Worm (Caenorhabditis elegans) whole organism, L1 larva: ENCODE measurements around the gene rpb-4.
A peak's percentile ranks its signal among the peaks of the same experiment; 100 is the strongest.

Experiments
- C04F5.9 ChIP-seq: sonication (generic microtip); optimal IDR thresholded peaks from 2 replicates; lab custom pipeline; 2016; ENCODE audit warnings: missing genetic modification characterization, missing compliant biosample characterization
- C16A3.4 ChIP-seq: fragments of 150-350 bp; optimal IDR thresholded peaks from 2 replicates; lab custom pipeline; 2014; ENCODE audit warnings: missing biosample characterization, missing genetic modification characterization
- F16B12.6 ChIP-seq: fragments of 150-350 bp; optimal IDR thresholded peaks from 2 replicates; lab custom pipeline; 2014; ENCODE audit warnings: missing biosample characterization, missing genetic modification characterization
- Y116A8C.19 ChIP-seq: sonication (generic microtip); optimal IDR thresholded peaks from 2 replicates; lab custom pipeline; 2016; ENCODE audit warnings: missing compliant biosample characterization, missing genetic modification characterization, borderline replicate concordance
- aly-2 ChIP-seq: fragments of 150-350 bp; optimal IDR thresholded peaks from 2 replicates; lab custom pipeline; 2014; ENCODE audit warnings: missing biosample characterization, missing genetic modification characterization
- blmp-1 ChIP-seq: fragments of 150-350 bp; optimal IDR thresholded peaks from 2 replicates; lab custom pipeline; 2014; ENCODE audit warnings: missing biosample characterization, missing genetic modification characterization
- ceh-82 ChIP-seq, 3 experiments: fragments of 150-350 bp in 1 of 3; sonication (generic microtip) in 2 of 3; optimal IDR thresholded peaks; 2 replicates each; lab custom pipeline; 2014 to 2017; ENCODE audit warnings: missing biosample characterization in 3 of 3, missing genetic modification characterization in 3 of 3
- ceh-88 ChIP-seq: fragments of 200-800 bp; sonication (Bioruptor generic); IDR thresholded peaks from 2 replicates; pipeline ENCODE4 v1.3.6; 2022; ENCODE audit warnings: missing genetic modification characterization, missing compliant biosample characterization
- ceh-90 ChIP-seq: sonication (generic microtip); optimal IDR thresholded peaks from 2 replicates; lab custom pipeline; 2016; ENCODE audit warnings: missing genetic modification characterization, missing compliant biosample characterization
- ces-1 ChIP-seq: fragments of 150-350 bp; optimal IDR thresholded peaks from 2 replicates; lab custom pipeline; 2014; ENCODE audit warnings: missing biosample characterization, missing genetic modification reagents, missing genetic modification characterization
- efl-1 ChIP-seq, 4 experiments: fragments of 150-350 bp; optimal IDR thresholded peaks in 3 of 4; peaks in 1 of 4; 1 replicate in 1 of 4; 2 replicates in 3 of 4; lab custom pipeline; 2014; ENCODE audit warnings: missing biosample characterization in 2 of 4, missing genetic modification characterization in 2 of 4, missing genetic modification reagents in 2 of 4
- efl-3 ChIP-seq: fragments of 200-800 bp; sonication (Bioruptor generic); optimal IDR thresholded peaks from 2 replicates; lab custom pipeline; 2018; ENCODE audit warnings: mild to moderate bottlenecking, missing genetic modification characterization, missing compliant biosample characterization
- egl-13 ChIP-seq: sonication (generic microtip); optimal IDR thresholded peaks from 2 replicates; lab custom pipeline; 2016; ENCODE audit warnings: missing genotype, missing genetic modification reagents, missing genetic modification characterization, missing compliant biosample characterization
- egl-27 ChIP-seq, 2 experiments: fragments of 150-350 bp in 1 of 2; sonication (generic microtip); optimal IDR thresholded peaks; 3 replicates each; lab custom pipeline; 2017 to 2018; ENCODE audit warnings: missing biosample characterization in 2 of 2, missing genetic modification characterization in 2 of 2, missing genetic modification reagents in 2 of 2
- fkh-4 ChIP-seq: sonication (generic microtip); optimal IDR thresholded peaks from 2 replicates; lab custom pipeline; 2016; ENCODE audit warnings: missing compliant biosample characterization, missing genetic modification characterization, borderline replicate concordance
- fos-1 ChIP-seq: fragments of 150-350 bp; optimal IDR thresholded peaks from 2 replicates; lab custom pipeline; 2014; ENCODE audit warnings: missing biosample characterization, missing genetic modification characterization
- lin-14 ChIP-seq: fragments of 200-800 bp; sonication (Bioruptor generic); optimal IDR thresholded peaks from 2 replicates; lab custom pipeline; 2018; ENCODE audit warnings: mild to moderate bottlenecking, missing genetic modification characterization, moderate library complexity, missing compliant biosample characterization
- mab-9 ChIP-seq: fragments of 200-800 bp; sonication (Bioruptor generic); IDR thresholded peaks from 2 replicates; pipeline ENCODE4 v1.3.6; 2022; ENCODE audit warnings: missing genetic modification reagents, missing genetic modification characterization, missing compliant biosample characterization
- mdl-1 ChIP-seq, 2 experiments: fragments of 150-350 bp; optimal IDR thresholded peaks; 2 replicates each; lab custom pipeline; 2014 to 2017; ENCODE audit warnings: missing biosample characterization in 2 of 2, missing genetic modification characterization in 2 of 2, inconsistent platforms in 1 of 2
- mef-2 ChIP-seq: fragments of 150-350 bp; optimal IDR thresholded peaks from 2 replicates; lab custom pipeline; 2014; ENCODE audit warnings: missing biosample characterization, missing genetic modification characterization
- mep-1 ChIP-seq: fragments of 150-350 bp; optimal IDR thresholded peaks from 2 replicates; lab custom pipeline; 2014; ENCODE audit warnings: missing biosample characterization, missing genetic modification characterization
- nhr-11 ChIP-seq: fragments of 150-350 bp; optimal IDR thresholded peaks from 2 replicates; lab custom pipeline; 2014; ENCODE audit warnings: missing biosample characterization, missing genetic modification characterization
- nhr-19 ChIP-seq: fragments of 200-800 bp; sonication (Bioruptor generic); conservative IDR thresholded peaks from 2 replicates; pipeline ENCODE4 v1.3.6; 2022; ENCODE audit warnings: missing genetic modification characterization, missing compliant biosample characterization
- nhr-237 ChIP-seq: fragments of 150-350 bp; optimal IDR thresholded peaks from 2 replicates; lab custom pipeline; 2014; ENCODE audit warnings: missing biosample characterization, missing genetic modification characterization
- nhr-47 ChIP-seq: sonication (generic microtip); optimal IDR thresholded peaks from 2 replicates; lab custom pipeline; 2016; ENCODE audit warnings: mild to moderate bottlenecking, missing genetic modification characterization, moderate library complexity, missing compliant biosample characterization
- nhr-71 ChIP-seq: sonication (generic microtip); optimal IDR thresholded peaks from 2 replicates; lab custom pipeline; 2016; ENCODE audit warnings: mild to moderate bottlenecking, missing genetic modification characterization, moderate library complexity, missing compliant biosample characterization
- nhr-76 ChIP-seq: sonication (generic microtip); optimal IDR thresholded peaks from 2 replicates; lab custom pipeline; 2017; ENCODE audit warnings: missing biosample characterization, missing genetic modification characterization
- nhr-85 ChIP-seq: sonication (generic microtip); peaks from one replicate; lab custom pipeline; 2016; ENCODE audit warnings: missing genetic modification characterization, inconsistent platforms, missing compliant biosample characterization
- nhr-90 ChIP-seq: sonication (generic microtip); optimal IDR thresholded peaks from 2 replicates; lab custom pipeline; 2016; ENCODE audit warnings: mild to moderate bottlenecking, missing genetic modification characterization, missing compliant biosample characterization; ENCODE audit not compliant: poor library complexity
- pqm-1 ChIP-seq: sonication (generic microtip); optimal IDR thresholded peaks from 3 replicates; lab custom pipeline; 2017; ENCODE audit warnings: missing biosample characterization, missing genetic modification characterization
- rnt-1 ChIP-seq: sonication (generic microtip); optimal IDR thresholded peaks from 2 replicates; lab custom pipeline; 2016; ENCODE audit warnings: mild to moderate bottlenecking, missing genetic modification characterization, moderate library complexity, missing compliant biosample characterization
- snpc-4 ChIP-seq: fragments of 150-350 bp; optimal IDR thresholded peaks from 2 replicates; lab custom pipeline; 2014; ENCODE audit warnings: missing biosample characterization, missing genetic modification characterization
- snu-23 ChIP-seq: sonication (generic microtip); optimal IDR thresholded peaks from 2 replicates; lab custom pipeline; 2016; ENCODE audit warnings: missing genetic modification characterization, missing compliant biosample characterization
- sox-4 ChIP-seq: sonication (generic microtip); optimal IDR thresholded peaks from 2 replicates; lab custom pipeline; 2016; ENCODE audit warnings: missing genetic modification characterization, missing compliant biosample characterization
- sptf-1 ChIP-seq: fragments of 150-350 bp; optimal IDR thresholded peaks from 2 replicates; lab custom pipeline; 2014; ENCODE audit warnings: missing biosample characterization, missing genetic modification characterization
- sup-37 ChIP-seq: fragments of 200-800 bp; sonication (Bioruptor generic); optimal IDR thresholded peaks from 2 replicates; lab custom pipeline; 2018; ENCODE audit warnings: mild to moderate bottlenecking, missing genetic modification characterization, missing compliant biosample characterization
- swsn-7 ChIP-seq: sonication (generic microtip); optimal IDR thresholded peaks from 2 replicates; lab custom pipeline; 2016; ENCODE audit warnings: missing genetic modification characterization, missing compliant biosample characterization
- tbx-2 ChIP-seq: sonication (generic microtip); optimal IDR thresholded peaks from 2 replicates; lab custom pipeline; 2016; ENCODE audit warnings: missing genetic modification characterization, missing compliant biosample characterization
- tlp-1 ChIP-seq: fragments of 150-350 bp; optimal IDR thresholded peaks from 2 replicates; lab custom pipeline; 2014; ENCODE audit warnings: missing biosample characterization, missing genetic modification characterization
- unc-130 ChIP-seq: fragments of 150-350 bp; optimal IDR thresholded peaks from 2 replicates; lab custom pipeline; 2017; ENCODE audit warnings: missing biosample characterization, missing genetic modification characterization, inconsistent platforms
- unc-62 ChIP-seq: fragments of 150-350 bp; optimal IDR thresholded peaks from 2 replicates; lab custom pipeline; 2014; ENCODE audit warnings: missing biosample characterization, missing genetic modification reagents, missing genetic modification characterization
- unc-86 ChIP-seq: sonication (generic microtip); optimal IDR thresholded peaks from 2 replicates; lab custom pipeline; 2016; ENCODE audit warnings: missing genetic modification characterization, missing compliant biosample characterization
- vab-15 ChIP-seq: sonication (generic microtip); optimal IDR thresholded peaks from 2 replicates; lab custom pipeline; 2017; ENCODE audit warnings: missing genotype, mild to moderate bottlenecking, missing genetic modification characterization, missing compliant biosample characterization
- xbp-1 ChIP-seq: sonication (generic microtip); optimal IDR thresholded peaks from 2 replicates; lab custom pipeline; 2016; ENCODE audit warnings: missing genetic modification characterization, missing compliant biosample characterization
- zag-1 ChIP-seq: fragments of 150-350 bp; optimal IDR thresholded peaks from 2 replicates; lab custom pipeline; 2014; ENCODE audit warnings: missing biosample characterization, missing genetic modification characterization
- zip-4 ChIP-seq: fragments of 200-800 bp; sonication (Bioruptor generic); optimal IDR thresholded peaks from 2 replicates; lab custom pipeline; 2018; ENCODE audit warnings: mild to moderate bottlenecking, missing genetic modification characterization, moderate library complexity, missing compliant biosample characterization
- ztf-11 ChIP-seq, 2 experiments: sonication (generic microtip); optimal IDR thresholded peaks; 2 replicates each; lab custom pipeline; 2016 to 2017; ENCODE audit warnings: missing genetic modification characterization in 2 of 2, missing biosample characterization in 1 of 2, missing compliant biosample characterization in 1 of 2

rpb-4 gene

ce11 chrII:7392052-7392694 lies 17.9 kb downstream of the rpb-4 start (continued):
- TF ChIP-seq nhr-237 (tag; lab: Kevin White, UChicago) (peak; percentile 53), blmp-1 (tag; lab: Kevin White, UChicago) (peak; percentile 57), sox-4 (tag; lab: Kevin White, UChicago) (no peak), nhr-19 (GFP tag; lab: Robert Waterston, UW) (peak; percentile 32; the same call in 1 of the 2 replicates), efl-1 (optimal IDR thresholded peaks at IDR 0.05; lab: Kevin White, UChicago) (peak; percentile 42 to 62), efl-1 (GFP tag; optimal IDR thresholded peaks at IDR 0.05 in 1 of 2; lab: Kevin White, UChicago) (peak; percentile 12 to 93), egl-27 (tag; optimal IDR thresholded peaks at IDR 0.05; lab: Kevin White, UChicago) (peak; percentile 46 to 68), tbx-2 (tag; lab: Kevin White, UChicago) (peak; percentile 37), nhr-71 (peak; percentile 77), tlp-1 (tag; lab: Kevin White, UChicago) (no peak), vab-15 (tag; lab: Kevin White, UChicago) (no peak), zag-1 (no peak), nhr-11 (tag; lab: Kevin White, UChicago) (no peak), sptf-1 (no peak), mab-9 (GFP tag; lab: Robert Waterston, UW) (no peak), mdl-1 (tag; optimal IDR thresholded peaks at IDR 0.05; lab: Kevin White, UChicago) (peak in 1 of 2 experiments; percentile 42), fkh-4 (tag; lab: Kevin White, UChicago) (no peak), F16B12.6 (no peak), nhr-76 (tag; lab: Kevin White, UChicago) (no peak), zip-4 (peak; percentile 75), ceh-90 (tag; lab: Kevin White, UChicago) (no peak), ceh-88 (GFP tag; lab: Robert Waterston, UW) (no peak), egl-13 (tag; lab: Kevin White, UChicago) (no peak), rnt-1 (tag; lab: Kevin White, UChicago) (peak; percentile 38), lin-14 (peak; percentile 87), ceh-82 (tag; optimal IDR thresholded peaks at IDR 0.05; lab: Kevin White, UChicago) (peak; percentile 50 to 76 (median 71)), unc-62 (GFP tag; lab: Kevin White, UChicago) (no peak), fos-1 (tag; lab: Kevin White, UChicago) (no peak), xbp-1 (peak; percentile 53), mef-2 (no peak), nhr-90 (tag; lab: Kevin White, UChicago) (peak; percentile 33), C04F5.9 (tag; lab: Kevin White, UChicago) (no peak), Y116A8C.19 (tag; lab: Kevin White, UChicago) (no peak), unc-130 (tag; lab: Kevin White, UChicago) (no peak), unc-86 (tag; lab: Kevin White, UChicago) (no peak), snpc-4 (tag; lab: Kevin White, UChicago) (no peak), nhr-85 (tag; lab: Kevin White, UChicago) (peak; percentile 82), mep-1 (tag; lab: Kevin White, UChicago) (no peak), aly-2 (tag; lab: Kevin White, UChicago) (no peak), swsn-7 (tag; lab: Kevin White, UChicago) (peak; percentile 33), C16A3.4 (tag; lab: Kevin White, UChicago) (no peak), snu-23 (peak; percentile 67), pqm-1 (tag; lab: Kevin White, UChicago) (no peak), efl-3 (GFP tag; lab: Kevin White, UChicago) (no peak), nhr-47 (tag; lab: Kevin White, UChicago) (peak; percentile 36), ces-1 (GFP tag; lab: Kevin White, UChicago) (no peak), ztf-11 (tag; optimal IDR thresholded peaks at IDR 0.05; lab: Kevin White, UChicago) (no peak), sup-37 (GFP tag; lab: Kevin White, UChicago) (no peak)
